Fruit fly (Drosophila melanogaster) whole organism, embryonic: Measurements from ENCODE around the gene CG9733.
A peak's percentile ranks its signal among the peaks of the same experiment; 100 is the strongest.

Source experiments
- Adf1 ChIP-seq: fragments of 200-800 bp; sonication (Bioruptor generic); IDR thresholded peaks from 2 replicates; pipeline ENCODE4 v1.3.6; 2022; ENCODE audit warnings: missing biosample characterization, missing genetic modification characterization
- BEAF-32 ChIP-seq: fragments of 200-800 bp; sonication (Bioruptor generic); optimal IDR thresholded peaks from 3 replicates; lab custom pipeline; 2017; ENCODE audit warnings: missing biosample characterization, missing genetic modification characterization, mild to moderate bottlenecking, moderate library complexity, missing genetic modification reagents
- Blimp-1 ChIP-seq: fragments of 200-800 bp; sonication (Bioruptor generic); optimal IDR thresholded peaks from 3 replicates; lab custom pipeline; 2018; ENCODE audit warnings: missing biosample characterization, missing genetic modification characterization, mild to moderate bottlenecking, moderate library complexity, missing genetic modification reagents
- CG10431 ChIP-seq: fragments of 200-800 bp; sonication (Bioruptor generic); optimal IDR thresholded peaks from 3 replicates; lab custom pipeline; 2018; ENCODE audit warnings: missing biosample characterization, mild to moderate bottlenecking, missing genetic modification characterization
- CG12219 ChIP-seq: fragments of 200-800 bp; sonication (Bioruptor generic); optimal IDR thresholded peaks from 3 replicates; lab custom pipeline; 2018; ENCODE audit warnings: missing biosample characterization, mild to moderate bottlenecking, missing genetic modification characterization
- CG14014 ChIP-seq: fragments of 200-800 bp; sonication (Bioruptor generic); IDR thresholded peaks from 2 replicates; pipeline ENCODE4 v1.3.6; 2022; ENCODE audit warnings: missing biosample characterization, missing genetic modification characterization
- CG1529 ChIP-seq: fragments of 200-800 bp; sonication (Bioruptor generic); optimal IDR thresholded peaks from 3 replicates; lab custom pipeline; 2018; ENCODE audit warnings: missing biosample characterization, missing genetic modification characterization
- CG17361 ChIP-seq: fragments of 200-800 bp; sonication (Bioruptor generic); IDR thresholded peaks from 3 replicates; pipeline ENCODE4 v1.3.6; 2022; ENCODE audit warnings: missing biosample characterization, missing genetic modification characterization
- CG2202 ChIP-seq: fragments of 200-800 bp; sonication (Bioruptor generic); optimal IDR thresholded peaks from 2 replicates; lab custom pipeline; 2018; ENCODE audit warnings: missing biosample characterization, mild to moderate bottlenecking, missing genetic modification characterization
- CG2678 ChIP-seq: fragments of 200-800 bp; sonication (Bioruptor generic); optimal IDR thresholded peaks from 3 replicates; lab custom pipeline; 2019; ENCODE audit warnings: missing biosample characterization, mild to moderate bottlenecking, missing genetic modification characterization, moderate library complexity
- CG31388 ChIP-seq: fragments of 200-800 bp; sonication (Bioruptor generic); optimal IDR thresholded peaks from 2 replicates; lab custom pipeline; 2016; ENCODE audit warnings: missing biosample characterization, missing genetic modification characterization
- CG4328 ChIP-seq: fragments of 200-800 bp; sonication (Bioruptor generic); optimal IDR thresholded peaks from 3 replicates; lab custom pipeline; 2017; ENCODE audit warnings: missing biosample characterization, missing genetic modification reagents, missing genetic modification characterization
- CG4404 ChIP-seq: fragments of 200-800 bp; sonication (Bioruptor generic); IDR thresholded peaks from 2 replicates; pipeline ENCODE4 v1.3.6; 2022; ENCODE audit warnings: missing biosample characterization, missing genetic modification characterization
- CG4707 ChIP-seq: fragments of 200-800 bp; sonication (Bioruptor generic); optimal IDR thresholded peaks from 2 replicates; lab custom pipeline; 2018; ENCODE audit warnings: missing biosample characterization, mild to moderate bottlenecking, missing genetic modification characterization, moderate library complexity
- CG5953 ChIP-seq: fragments of 200-800 bp; sonication (Bioruptor generic); IDR thresholded peaks from 2 replicates; pipeline ENCODE4 v1.3.6; 2022; ENCODE audit warnings: missing biosample characterization, missing genetic modification characterization
- CG7372 ChIP-seq: fragments of 200-800 bp; sonication (Bioruptor generic); IDR thresholded peaks from 2 replicates; pipeline ENCODE4 v1.3.6; 2022; ENCODE audit warnings: missing biosample characterization, missing genetic modification characterization
- CrebB ChIP-seq: fragments of 200-800 bp; sonication (Bioruptor generic); optimal IDR thresholded peaks from 3 replicates; lab custom pipeline; 2018; ENCODE audit warnings: missing biosample characterization, mild to moderate bottlenecking, missing genetic modification characterization
- D ChIP-seq, 2 experiments: fragments of 200-800 bp in 1 of 2; fragments of >200 bp in 1 of 2; sonication (Bioruptor generic) in 1 of 2; optimal IDR thresholded peaks; 2 replicates in 1 of 2; 3 replicates in 1 of 2; lab custom pipeline; 2017; ENCODE audit warnings: mild to moderate bottlenecking in 1 of 2, missing biosample characterization in 1 of 2, missing genetic modification characterization in 1 of 2, missing genetic modification reagents in 1 of 2
- H15 ChIP-seq: fragments of 200-800 bp; sonication (Bioruptor generic); IDR thresholded peaks from 3 replicates; pipeline ENCODE4 v1.3.6; 2022; ENCODE audit warnings: missing biosample characterization, missing genetic modification characterization
- HLH4C ChIP-seq: fragments of 200-800 bp; sonication (Bioruptor generic); IDR thresholded peaks from 3 replicates; pipeline ENCODE4 v1.3.6; 2022; ENCODE audit warnings: missing biosample characterization, missing genetic modification characterization; ENCODE audit not compliant: partially characterized antibody
- Hr3 ChIP-seq: fragments of 200-800 bp; sonication (Bioruptor generic); optimal IDR thresholded peaks from 3 replicates; lab custom pipeline; 2016; ENCODE audit warnings: missing biosample characterization, missing genetic modification characterization
- Hr51 ChIP-seq, 2 experiments: fragments of 200-800 bp; sonication (Bioruptor generic); optimal IDR thresholded peaks; 2 replicates in 1 of 2; 3 replicates in 1 of 2; lab custom pipeline; 2016 to 2018; ENCODE audit warnings: missing biosample characterization in 2 of 2, missing genetic modification characterization in 2 of 2, mild to moderate bottlenecking in 1 of 2, moderate library complexity in 1 of 2
- Kr ChIP-seq: fragments of 200-800 bp; sonication (Bioruptor generic); optimal IDR thresholded peaks from 2 replicates; lab custom pipeline; 2017; ENCODE audit warnings: missing biosample characterization, mild to moderate bottlenecking, missing genetic modification characterization
- MBD-R2 ChIP-seq: fragments of 200-800 bp; sonication (Bioruptor generic); IDR thresholded peaks from 2 replicates; pipeline ENCODE4 v1.3.6; 2022; ENCODE audit warnings: missing biosample characterization, missing genetic modification characterization
- MTF-1 ChIP-seq: fragments of 200-800 bp; sonication (Bioruptor generic); optimal IDR thresholded peaks from 2 replicates; lab custom pipeline; 2018; ENCODE audit warnings: missing biosample characterization, mild to moderate bottlenecking, missing genetic modification characterization, borderline replicate concordance
- Mad ChIP-seq: fragments of 200-800 bp; sonication (Bioruptor generic); optimal IDR thresholded peaks from 2 replicates; lab custom pipeline; 2016; ENCODE audit warnings: missing biosample characterization, missing genetic modification characterization
- Mrtf ChIP-seq: fragments of 200-800 bp; sonication (Bioruptor generic); IDR thresholded peaks from 3 replicates; pipeline ENCODE4 v1.3.6; 2022; ENCODE audit warnings: missing biosample characterization, missing genetic modification characterization
- Nf-YB ChIP-seq: fragments of 200-800 bp; sonication (Bioruptor generic); optimal IDR thresholded peaks from 3 replicates; lab custom pipeline; 2019; ENCODE audit warnings: missing biosample characterization, mild to moderate bottlenecking, missing genetic modification characterization, moderate library complexity
- Opbp ChIP-seq: fragments of 200-800 bp; sonication (Bioruptor generic); IDR thresholded peaks from 3 replicates; pipeline ENCODE4 v1.3.6; 2022; ENCODE audit warnings: missing biosample characterization, missing genetic modification characterization; ENCODE audit not compliant: partially characterized antibody
- Rx ChIP-seq: fragments of 200-800 bp; sonication (Bioruptor generic); IDR thresholded peaks from 2 replicates; pipeline ENCODE4 v1.3.6; 2022; ENCODE audit warnings: missing biosample characterization, missing genetic modification characterization
- aop ChIP-seq: fragments of 200-800 bp; sonication (Bioruptor generic); IDR thresholded peaks from 2 replicates; pipeline ENCODE4 v1.3.6; 2022; ENCODE audit warnings: missing biosample characterization, missing genetic modification characterization
- ase ChIP-seq: fragments of 200-800 bp; sonication (Bioruptor generic); IDR thresholded peaks from 3 replicates; pipeline ENCODE4 v1.3.6; 2022; ENCODE audit warnings: missing biosample characterization, missing genetic modification characterization
- cg ChIP-seq: fragments of 200-800 bp; sonication (Bioruptor generic); optimal IDR thresholded peaks from 3 replicates; lab custom pipeline; 2019; ENCODE audit warnings: missing biosample characterization, mild to moderate bottlenecking, missing genetic modification characterization, moderate library complexity
- dmrt99B ChIP-seq: fragments of 200-800 bp; sonication (Bioruptor generic); optimal IDR thresholded peaks from 2 replicates; lab custom pipeline; 2018; ENCODE audit warnings: missing biosample characterization, mild to moderate bottlenecking, missing genetic modification characterization, moderate library complexity
- exex ChIP-seq: fragments of 200-800 bp; sonication (Bioruptor generic); optimal IDR thresholded peaks from 4 replicates; lab custom pipeline; 2018; ENCODE audit warnings: missing biosample characterization, mild to moderate bottlenecking, missing genetic modification characterization, moderate library complexity
- kay ChIP-seq: fragments of 200-800 bp; sonication (Bioruptor generic); optimal IDR thresholded peaks from 2 replicates; lab custom pipeline; 2016; ENCODE audit warnings: missing biosample characterization, missing genetic modification characterization
- ken ChIP-seq: fragments of 200-800 bp; sonication (Bioruptor generic); IDR thresholded peaks from 3 replicates; pipeline ENCODE4 v1.3.6; 2022; ENCODE audit warnings: missing biosample characterization, missing genetic modification characterization
- mld ChIP-seq: fragments of 200-800 bp; sonication (Bioruptor generic); IDR thresholded peaks from 3 replicates; pipeline ENCODE4 v1.3.6; 2022; ENCODE audit warnings: missing biosample characterization, missing genetic modification characterization; ENCODE audit not compliant: partially characterized antibody
- nerfin-1 ChIP-seq: fragments of 200-800 bp; sonication (Bioruptor generic); optimal IDR thresholded peaks from 3 replicates; lab custom pipeline; 2019; ENCODE audit warnings: missing biosample characterization, mild to moderate bottlenecking, missing genetic modification characterization, moderate library complexity
- pita ChIP-seq: fragments of 200-800 bp; sonication (Bioruptor generic); optimal IDR thresholded peaks from 2 replicates; lab custom pipeline; 2017; ENCODE audit warnings: missing biosample characterization, mild to moderate bottlenecking, missing genetic modification characterization
- pros ChIP-seq: fragments of 200-800 bp; sonication (Bioruptor generic); optimal IDR thresholded peaks from 3 replicates; lab custom pipeline; 2019; ENCODE audit warnings: missing biosample characterization, mild to moderate bottlenecking, missing genetic modification characterization, moderate library complexity
- sc ChIP-seq, 3 experiments: fragments of >200 bp in 2 of 3; fragments of 200-800 bp in 1 of 3; sonication (Bioruptor generic) in 1 of 3; optimal IDR thresholded peaks; 2 replicates in 2 of 3; 3 replicates in 1 of 3; lab custom pipeline; 2017; ENCODE audit warnings: mild to moderate bottlenecking in 1 of 3, missing biosample characterization in 1 of 3, missing genetic modification characterization in 1 of 3, missing genetic modification reagents in 1 of 3
- schlank ChIP-seq: fragments of 200-800 bp; sonication (Bioruptor generic); optimal IDR thresholded peaks from 2 replicates; lab custom pipeline; 2018; ENCODE audit warnings: missing biosample characterization, mild to moderate bottlenecking, missing genetic modification characterization
- scrt ChIP-seq: fragments of 200-800 bp; sonication (Bioruptor generic); optimal IDR thresholded peaks from 2 replicates; lab custom pipeline; 2018; ENCODE audit warnings: missing biosample characterization, mild to moderate bottlenecking, missing genetic modification characterization, moderate library complexity
- sisA ChIP-seq: fragments of 200-800 bp; sonication (Bioruptor generic); IDR thresholded peaks from 2 replicates; pipeline ENCODE4 v1.3.6; 2022; ENCODE audit warnings: missing biosample characterization, missing genetic modification characterization
- sr ChIP-seq: fragments of 200-800 bp; sonication (Bioruptor generic); IDR thresholded peaks from 3 replicates; pipeline ENCODE4 v1.3.6; 2022; ENCODE audit warnings: missing biosample characterization, missing genetic modification characterization
- stwl ChIP-seq: fragments of 200-800 bp; sonication (Bioruptor generic); optimal IDR thresholded peaks from 3 replicates; lab custom pipeline; 2018; ENCODE audit warnings: missing biosample characterization, mild to moderate bottlenecking, missing genetic modification characterization, moderate library complexity
- trem ChIP-seq: fragments of 200-800 bp; optimal IDR thresholded peaks from 3 replicates; lab custom pipeline; 2019; ENCODE audit warnings: missing biosample characterization, mild to moderate bottlenecking, missing genetic modification characterization, moderate library complexity
- vfl ChIP-seq: fragments of 200-800 bp; sonication (Bioruptor generic); optimal IDR thresholded peaks from 2 replicates; lab custom pipeline; 2016; ENCODE audit warnings: missing biosample characterization, missing genetic modification characterization
- vvl ChIP-seq: fragments of 200-800 bp; sonication (Bioruptor generic); IDR thresholded peaks from 2 replicates; pipeline ENCODE4 v1.3.6; 2022; ENCODE audit warnings: missing biosample characterization, missing genetic modification characterization

The CG9733 gene

DNA sequence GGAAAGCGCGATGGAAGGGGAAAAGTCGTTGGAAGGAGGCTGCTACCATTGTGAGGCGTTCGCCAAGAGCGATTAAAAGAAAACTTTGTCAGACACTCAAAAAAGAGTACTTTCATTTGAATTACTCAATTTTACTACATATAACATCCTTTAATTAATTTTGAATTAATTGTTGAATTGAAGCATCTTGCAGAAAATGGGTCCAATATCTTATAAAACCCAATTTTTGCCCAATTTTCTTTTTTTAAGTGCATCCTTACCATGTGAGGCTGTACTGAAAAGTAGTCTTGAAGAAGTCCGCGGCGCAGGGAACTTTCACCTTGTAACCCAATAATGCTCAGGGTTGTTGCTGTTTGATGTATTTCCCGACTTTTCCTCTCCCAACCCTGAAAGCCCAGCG, 11.2 kb downstream of the CG9733 start (continued):
- TF ChIP-seq sr (GFP tag; lab: Robert Waterston, UW) (no peak), Hr51 (GFP tag; optimal IDR thresholded peaks at IDR 0.05; lab: Kevin White, UChicago) (peak in 1 of 2 experiments; percentile 56), CG1529 (GFP tag; lab: Kevin White, UChicago) (peak; percentile 18), ase (GFP tag; lab: Robert Waterston, UW) (no peak), nerfin-1 (tag; lab: Kevin White, UChicago) (no peak), CG4404 (no peak), Adf1 (no peak), BEAF-32 (no peak), CG4707 (GFP tag; lab: Kevin White, UChicago) (no peak), H15 (GFP tag; lab: Robert Waterston, UW) (no peak), vvl (GFP tag; lab: Robert Waterston, UW) (peak; percentile 39; the same call in 1 of the 2 replicates), Kr (GFP tag; lab: Kevin White, UChicago) (no peak), MBD-R2 (GFP tag; lab: Robert Waterston, UW) (no peak), cg (GFP tag; lab: Kevin White, UChicago) (no peak), CG4328 (no peak), Nf-YB (no peak), HLH4C (GFP tag; lab: Robert Waterston, UW) (no peak), CrebB (no peak), CG12219 (GFP tag; lab: Kevin White, UChicago) (no peak), Hr3 (GFP tag; lab: Kevin White, UChicago) (no peak), Opbp (no peak), kay (GFP tag; lab: Kevin White, UChicago) (no peak), MTF-1 (GFP tag; lab: Kevin White, UChicago) (no peak), Mad (GFP tag; lab: Kevin White, UChicago) (no peak), D (optimal IDR thresholded peaks at IDR 0.05; lab: Kevin White, UChicago) (no peak), D (GFP tag; optimal IDR thresholded peaks at IDR 0.05; lab: Kevin White, UChicago) (peak; percentile 8), aop (GFP tag; lab: Robert Waterston, UW) (no peak), stwl (tag; lab: Kevin White, UChicago) (no peak), CG31388 (GFP tag; lab: Kevin White, UChicago) (no peak), CG17361 (GFP tag; lab: Robert Waterston, UW) (no peak), CG14014 (GFP tag; lab: Robert Waterston, UW) (peak; percentile 23; the same call in 1 of the 2 replicates), exex (tag; lab: Kevin White, UChicago) (no peak), CG2678 (peak; percentile 64), sc (optimal IDR thresholded peaks at IDR 0.05; lab: Kevin White, UChicago) (no peak), sc (GFP tag; optimal IDR thresholded peaks at IDR 0.05; lab: Kevin White, UChicago) (no peak), mld (GFP tag; lab: Robert Waterston, UW) (no peak), CG2202 (tag; lab: Kevin White, UChicago) (no peak), CG10431 (no peak), scrt (peak; percentile 21), CG5953 (no peak), Blimp-1 (GFP tag; lab: Kevin White, UChicago) (peak; percentile 50), pita (no peak), Mrtf (GFP tag; lab: Robert Waterston, UW) (no peak), dmrt99B (tag; lab: Kevin White, UChicago) (peak; percentile 60), ken (GFP tag; lab: Robert Waterston, UW) (0 out of 3 replicates have a peak, but pooled peaks have one; percentile 32), vfl (GFP tag; lab: Kevin White, UChicago) (no peak), sisA (GFP tag; lab: Robert Waterston, UW) (peak; percentile 39; the same call in 1 of the 2 replicates), Rx (no peak), schlank (tag; lab: Kevin White, UChicago) (no peak), pros (GFP tag; lab: Kevin White, UChicago) (peak; percentile 86), trem (no peak), CG7372 (GFP tag; lab: Robert Waterston, UW) (no peak)
